Worm (Caenorhabditis elegans) whole organism, dauer: ENCODE results near the gene ctsa-1.1.

ENCODE experiments used
- unc-62 ChIP-seq: sonication (generic microtip); optimal IDR thresholded peaks from 2 replicates; lab custom pipeline; 2017; ENCODE audit warnings: missing biosample characterization, missing genetic modification reagents, missing genetic modification characterization

The ctsa-1.1 gene

ce11 chrII:4733848-4734247, 3.6 kb upstream of the ctsa-1.1 start, which contains the start of gene F41C3.11:
Gene F41C3.11, minus strand, starts transcription at chrII:4733948.
- no peak for TF ChIP-seq unc-62

- no peak for TF ChIP-seq unc-62
These were observed 3.0 kb upstream of the ctsa-1.1 start for ce11 chrII:4734477-4734876.

ce11 chrII:4736585-4736984, 863 bp upstream of the ctsa-1.1 start:
- no peak for TF ChIP-seq unc-62

ce11 chrII:4739984-4740462, 2.6 kb downstream of the ctsa-1.1 start, which contains the start of gene eas-1:
Gene eas-1, plus strand, starts transcription at chrII:4740412.
- no peak for TF ChIP-seq unc-62

ce11 chrII:4741527-4742187, 4.2 kb downstream of the ctsa-1.1 start, which contains the start of gene acs-11:
Gene acs-11, plus strand, starts transcription at chrII:4742137.
- no peak for TF ChIP-seq unc-62

ce11 chrII:4745281-4745680, 7.8 kb downstream of the ctsa-1.1 start:
- TF ChIP-seq unc-62, result no peak

ce11 chrII:4747063-4747462, 9.6 kb downstream of the ctsa-1.1 start:
- no peak for TF ChIP-seq unc-62

ce11 chrII:4747697-4748096, 10.2 kb downstream of the ctsa-1.1 start:
- no peak for TF ChIP-seq unc-62

- no peak for TF ChIP-seq unc-62
These were observed 10.9 kb downstream of the ctsa-1.1 start for ce11 chrII:4748374-4748773.

- TF ChIP-seq unc-62, result no peak
These were observed 12.1 kb downstream of the ctsa-1.1 start, which contains the start of gene F41C3.2 for ce11 chrII:4749581-4749980. Gene F41C3.2, plus strand, starts transcription at chrII:4749968.

ce11 chrII:4752257-4752728, 14.8 kb downstream of the ctsa-1.1 start, which contains the start of gene F41C3.1:
Gene F41C3.1, plus strand, starts transcription at chrII:4752307.
- no peak for TF ChIP-seq unc-62

- no peak for TF ChIP-seq unc-62
These were observed 15.7 kb downstream of the ctsa-1.1 start, which contains the start of gene C27D9.1 for ce11 chrII:4753133-4753532. Gene C27D9.1, plus strand, starts transcription at chrII:4753413.

ce11 chrII:4755654-4756053, 18.2 kb downstream of the ctsa-1.1 start:
- no peak for TF ChIP-seq unc-62

- no peak for TF ChIP-seq unc-62
These were observed 19.3 kb downstream of the ctsa-1.1 start, which contains the start of gene C27D9.2 for ce11 chrII:4756751-4757150. Gene C27D9.2, minus strand, starts transcription at chrII:4756851.

ce11 chrII:4758462-4758861, 21.0 kb downstream of the ctsa-1.1 start, which contains the start of gene F26G1.3:
Gene F26G1.3, plus strand, starts transcription at chrII:4758762.
- no peak for TF ChIP-seq unc-62

- TF ChIP-seq unc-62, result no peak
These were observed 22.4 kb downstream of the ctsa-1.1 start for ce11 chrII:4759835-4760234.

- TF ChIP-seq unc-62, result no peak
These were observed 23.6 kb downstream of the ctsa-1.1 start for ce11 chrII:4761020-4761419.
